Worm (Caenorhabditis elegans): ENCODE data around the gene gcy-37.

- TF ChIP-seq ztf-26 (tag; optimal IDR thresholded peaks at IDR 0.05) (no peak), xnd-1 (tag; optimal IDR thresholded peaks at IDR 0.05) (no peak), dpl-1 (GFP tag; optimal IDR thresholded peaks at IDR 0.05) (no peak)
These were observed 2.7 kb downstream of the gcy-37 start for ce11 chrIV:2156239-2156638.
